Worm (Caenorhabditis elegans) whole organism, L4 larva: ENCODE results near the gene ceh-34.
A peak's percentile ranks its signal among the peaks of the same experiment; 100 is the strongest.

Experiments used
- D1046.2 ChIP-seq: fragments of 200-800 bp; sonication (Bioruptor generic); IDR thresholded peaks from 2 replicates; pipeline ENCODE4 v1.3.6; 2022; ENCODE audit warnings: missing genetic modification characterization, missing compliant biosample characterization
- F10B5.3 ChIP-seq: sonication (generic microtip); optimal IDR thresholded peaks from 2 replicates; lab custom pipeline; 2016; ENCODE audit warnings: mild to moderate bottlenecking, missing genetic modification characterization, missing compliant biosample characterization
- F37D6.2 ChIP-seq: sonication (generic microtip); optimal IDR thresholded peaks from 2 replicates; lab custom pipeline; 2016; ENCODE audit warnings: mild to moderate bottlenecking, missing genetic modification characterization, missing compliant biosample characterization
- F49E8.2 ChIP-seq: sonication (generic microtip); optimal IDR thresholded peaks from 2 replicates; lab custom pipeline; 2016; ENCODE audit warnings: missing compliant biosample characterization, mild to moderate bottlenecking, missing genetic modification characterization, borderline replicate concordance
- T20F7.1 ChIP-seq: fragments of 200-800 bp; sonication (Bioruptor generic); optimal IDR thresholded peaks from 2 replicates; lab custom pipeline; 2018; ENCODE audit warnings: mild to moderate bottlenecking, missing genetic modification characterization, missing compliant biosample characterization
- Y5F2A.4 ChIP-seq: fragments of 200-800 bp; sonication (Bioruptor generic); optimal IDR thresholded peaks from 2 replicates; lab custom pipeline; 2018; ENCODE audit warnings: mild to moderate bottlenecking, missing genetic modification characterization, missing compliant biosample characterization
- aha-1 ChIP-seq: fragments of 150-350 bp; peaks from one replicate; lab custom pipeline; 2014; ENCODE audit warnings: missing biosample characterization, missing genetic modification characterization
- ama-1 ChIP-seq: fragments of 150-350 bp; optimal IDR thresholded peaks from 2 replicates; lab custom pipeline; 2014; ENCODE audit warnings: inconsistent platforms, mixed read lengths
- arid-1 ChIP-seq: fragments of 200-800 bp; sonication (Bioruptor generic); conservative IDR thresholded peaks from 2 replicates; pipeline ENCODE4 v1.3.6; 2022; ENCODE audit warnings: missing genetic modification reagents, missing genetic modification characterization, missing compliant biosample characterization
- ceh-20 ChIP-seq: fragments of 200-800 bp; sonication (Bioruptor generic); IDR thresholded peaks from 2 replicates; pipeline ENCODE4 v1.3.6; 2022; ENCODE audit warnings: missing genetic modification reagents, missing genetic modification characterization, missing compliant biosample characterization
- ceh-82 ChIP-seq: sonication (generic microtip); optimal IDR thresholded peaks from 2 replicates; lab custom pipeline; 2017; ENCODE audit warnings: missing biosample characterization, missing genetic modification characterization
- cey-2 ChIP-seq: sonication (generic microtip); optimal IDR thresholded peaks from 3 replicates; lab custom pipeline; 2017; ENCODE audit warnings: missing genetic modification characterization, mild to moderate bottlenecking, missing compliant biosample characterization, antibody characterized with exemption, borderline replicate concordance; ENCODE audit not compliant: insufficient read depth
- daf-12 ChIP-seq: fragments of 150-350 bp; optimal IDR thresholded peaks from 2 replicates; lab custom pipeline; 2014; ENCODE audit warnings: missing biosample characterization, missing genetic modification reagents, missing genetic modification characterization
- daf-16 ChIP-seq, 3 experiments: sonication (generic microtip); optimal IDR thresholded peaks; 2 replicates each; lab custom pipeline; 2016 to 2017; ENCODE audit warnings: missing genetic modification characterization in 3 of 3, missing genetic modification reagents in 3 of 3, mild to moderate bottlenecking in 2 of 3, missing compliant biosample characterization in 2 of 3, missing biosample characterization in 1 of 3, moderate library complexity in 1 of 3
- daf-8 ChIP-seq: fragments of 200-800 bp; sonication (Bioruptor generic); IDR thresholded peaks from 2 replicates; pipeline ENCODE4 v1.3.6; 2022; ENCODE audit warnings: missing genetic modification characterization, missing compliant biosample characterization
- dmd-6 ChIP-seq: fragments of 200-800 bp; sonication (Bioruptor generic); IDR thresholded peaks from 2 replicates; pipeline ENCODE4 v1.3.6; 2022; ENCODE audit warnings: missing genetic modification reagents, missing genetic modification characterization, missing compliant biosample characterization
- dmd-9 ChIP-seq: fragments of 200-800 bp; sonication (Bioruptor generic); IDR thresholded peaks from 2 replicates; pipeline ENCODE4 v1.3.6; 2022; ENCODE audit warnings: missing genetic modification reagents, missing genetic modification characterization, missing compliant biosample characterization
- dpl-1 ChIP-seq: fragments of 150-350 bp; optimal IDR thresholded peaks from 2 replicates; lab custom pipeline; 2014; ENCODE audit warnings: missing biosample characterization, missing genetic modification reagents, missing genetic modification characterization
- duxl-1 ChIP-seq: sonication (generic microtip); optimal IDR thresholded peaks from 2 replicates; lab custom pipeline; 2016; ENCODE audit warnings: mild to moderate bottlenecking, missing genetic modification characterization, moderate library complexity, missing compliant biosample characterization; ENCODE audit not compliant: poor library complexity
- dve-1 ChIP-seq: sonication (generic microtip); optimal IDR thresholded peaks from 2 replicates; lab custom pipeline; 2017; ENCODE audit warnings: antibody characterized with exemption, mild to moderate bottlenecking, missing genetic modification characterization, missing compliant biosample characterization; ENCODE audit not compliant: insufficient read depth
- egl-43 ChIP-seq: fragments of 200-800 bp; sonication (Bioruptor generic); IDR thresholded peaks from 2 replicates; pipeline ENCODE4 v1.3.6; 2022; ENCODE audit warnings: missing genetic modification reagents, missing genetic modification characterization, missing compliant biosample characterization
- hlh-11 ChIP-seq: fragments of 200-800 bp; sonication (Bioruptor generic); optimal IDR thresholded peaks from 2 replicates; lab custom pipeline; 2018; ENCODE audit warnings: mild to moderate bottlenecking, missing genetic modification characterization, missing compliant biosample characterization
- hlh-30 ChIP-seq: sonication (generic microtip); optimal IDR thresholded peaks from 2 replicates; lab custom pipeline; 2017; ENCODE audit warnings: antibody characterized with exemption, mild to moderate bottlenecking, missing genetic modification characterization, missing compliant biosample characterization; ENCODE audit not compliant: insufficient read depth
- hmg-1.1 ChIP-seq: fragments of 200-800 bp; sonication (Bioruptor generic); IDR thresholded peaks from 2 replicates; pipeline ENCODE4 v1.3.6; 2022; ENCODE audit warnings: missing genetic modification reagents, missing genetic modification characterization, missing compliant biosample characterization
- lin-39 ChIP-seq: fragments of 150-350 bp; optimal IDR thresholded peaks from 2 replicates; lab custom pipeline; 2014; ENCODE audit warnings: missing biosample characterization, missing genetic modification reagents, missing genetic modification characterization
- lir-3 ChIP-seq: sonication (generic microtip); optimal IDR thresholded peaks from 2 replicates; lab custom pipeline; 2016; ENCODE audit warnings: mild to moderate bottlenecking, missing genetic modification characterization, missing compliant biosample characterization
- madf-5 ChIP-seq, 2 experiments: fragments of 200-800 bp; sonication (Bioruptor generic); IDR thresholded peaks; 2 replicates each; pipeline ENCODE4 v1.3.6; 2022; ENCODE audit warnings: missing compliant biosample characterization in 2 of 2, missing genetic modification characterization in 2 of 2
- mdl-1 ChIP-seq, 2 experiments: fragments of 150-350 bp in 1 of 2; sonication (generic microtip) in 1 of 2; optimal IDR thresholded peaks; 2 replicates each; lab custom pipeline; 2014 to 2017; ENCODE audit warnings: missing biosample characterization in 2 of 2, missing genetic modification characterization in 2 of 2
- mes-2 ChIP-seq: sonication (generic microtip); optimal IDR thresholded peaks from 2 replicates; lab custom pipeline; 2016; ENCODE audit warnings: missing genotype, mild to moderate bottlenecking, missing genetic modification characterization, missing compliant biosample characterization; ENCODE audit not compliant: poor library complexity, severe bottlenecking
- mxl-3 ChIP-seq: fragments of 200-800 bp; sonication (Bioruptor generic); optimal IDR thresholded peaks from 2 replicates; lab custom pipeline; 2018; ENCODE audit warnings: mild to moderate bottlenecking, missing genetic modification characterization, missing compliant biosample characterization
- nhr-102 ChIP-seq: sonication (generic microtip); optimal IDR thresholded peaks from 2 replicates; lab custom pipeline; 2016; ENCODE audit warnings: mild to moderate bottlenecking, missing genetic modification characterization, moderate library complexity, missing compliant biosample characterization
- nhr-11 ChIP-seq: fragments of 150-350 bp; optimal IDR thresholded peaks from 2 replicates; lab custom pipeline; 2014; ENCODE audit warnings: missing biosample characterization, missing genetic modification characterization
- nhr-111 ChIP-seq: fragments of 200-800 bp; sonication (Bioruptor generic); optimal IDR thresholded peaks from 2 replicates; lab custom pipeline; 2018; ENCODE audit warnings: mild to moderate bottlenecking, missing genetic modification characterization, missing compliant biosample characterization
- nhr-28 ChIP-seq: fragments of 150-350 bp; optimal IDR thresholded peaks from 2 replicates; lab custom pipeline; 2014; ENCODE audit warnings: missing biosample characterization, missing genetic modification characterization
- nhr-41 ChIP-seq: fragments of 200-800 bp; sonication (Bioruptor generic); IDR thresholded peaks from 2 replicates; pipeline ENCODE4 v1.3.6; 2022; ENCODE audit warnings: missing genetic modification reagents, missing genetic modification characterization, missing compliant biosample characterization
- nhr-48 ChIP-seq: sonication (generic microtip); optimal IDR thresholded peaks from 2 replicates; lab custom pipeline; 2016; ENCODE audit warnings: mild to moderate bottlenecking, missing genetic modification characterization, missing compliant biosample characterization
- nhr-6 ChIP-seq: fragments of 150-350 bp; optimal IDR thresholded peaks from 2 replicates; lab custom pipeline; 2014; ENCODE audit warnings: missing biosample characterization, missing genetic modification characterization
- nhr-76 ChIP-seq: fragments of 150-350 bp; optimal IDR thresholded peaks from 2 replicates; lab custom pipeline; 2014; ENCODE audit warnings: missing biosample characterization, missing genetic modification characterization
- php-3 ChIP-seq: fragments of 200-800 bp; sonication (Bioruptor generic); IDR thresholded peaks from 2 replicates; pipeline ENCODE4 v1.3.6; 2022; ENCODE audit warnings: missing genetic modification reagents, missing genetic modification characterization, missing compliant biosample characterization
- rbr-2 ChIP-seq: sonication (generic microtip); optimal IDR thresholded peaks from 2 replicates; lab custom pipeline; 2016; ENCODE audit warnings: missing genotype, missing genetic modification characterization, missing compliant biosample characterization
- tra-1 ChIP-seq: fragments of 200-800 bp; sonication (Bioruptor generic); IDR thresholded peaks from 2 replicates; pipeline ENCODE4 v1.3.6; 2022; ENCODE audit warnings: missing genetic modification reagents, missing genetic modification characterization, missing compliant biosample characterization
- unc-130 ChIP-seq: sonication (generic microtip); optimal IDR thresholded peaks from 2 replicates; lab custom pipeline; 2016; ENCODE audit warnings: missing genetic modification reagents, missing genetic modification characterization, missing compliant biosample characterization
- unc-62 ChIP-seq, 3 experiments: fragments of 150-350 bp in 1 of 3; sonication (generic microtip); optimal IDR thresholded peaks in 2 of 3; peaks in 1 of 3; 1 replicate in 1 of 3; 2 replicates in 2 of 3; lab custom pipeline; 2014 to 2017; ENCODE audit warnings: missing biosample characterization in 3 of 3, missing genetic modification characterization in 3 of 3, missing genetic modification reagents in 3 of 3, missing genotype in 1 of 3
- zip-2 ChIP-seq: fragments of 150-350 bp; optimal IDR thresholded peaks from 2 replicates; lab custom pipeline; 2014; ENCODE audit warnings: missing biosample characterization, missing genetic modification characterization

ceh-34 gene

ce11 chrV:5274974-5275373, 44.4 kb downstream of the ceh-34 start (continued):
- TF ChIP-seq zip-2 (no peak), T20F7.1 (GFP tag; lab: Kevin White, UChicago) (no peak), arid-1 (GFP tag; lab: Robert Waterston, UW) (no peak), duxl-1 (peak; percentile 30), hlh-30 (peak; percentile 61), F37D6.2 (peak; percentile 25), nhr-41 (no peak), ceh-20 (GFP tag; lab: Robert Waterston, UW) (no peak), mes-2 (tag; lab: Kevin White, UChicago) (peak; percentile 70), hmg-1.1 (GFP tag; lab: Robert Waterston, UW) (peak; percentile 35), lin-39 (tag; lab: Kevin White, UChicago) (no peak), F10B5.3 (tag; lab: Kevin White, UChicago) (no peak), nhr-76 (no peak), ceh-82 (no peak), nhr-102 (tag; lab: Kevin White, UChicago) (no peak)

ce11 chrV:5273770-5274169, 45.6 kb downstream of the ceh-34 start, which contains the start of gene natc-2:
TSS of gene natc-2 (plus strand) at chrV:5274070.
- no peak for TF ChIP-seq unc-130
- no peak for TF ChIP-seq arid-1 (GFP tag; lab: Robert Waterston, UW)
- TF ChIP-seq php-3 (GFP tag; lab: Robert Waterston, UW): no peak
- TF ChIP-seq hlh-30: no peak
- TF ChIP-seq dpl-1 (GFP tag; lab: Kevin White, UChicago): no peak
- no peak for TF ChIP-seq dmd-9 (GFP tag; lab: Robert Waterston, UW)
- TF ChIP-seq Y5F2A.4 (GFP tag; lab: Kevin White, UChicago): no peak
- TF ChIP-seq D1046.2: no peak
- no peak for TF ChIP-seq rbr-2 (tag; lab: Kevin White, UChicago)
- no peak for TF ChIP-seq nhr-76

ce11 chrV:5273241-5273640, 46.1 kb downstream of the ceh-34 start:
- no peak for TF ChIP-seq daf-16 (GFP tag; optimal IDR thresholded peaks at IDR 0.05; lab: Kevin White, UChicago)
- no peak for TF ChIP-seq daf-16 (tag; optimal IDR thresholded peaks at IDR 0.05; lab: Kevin White, UChicago)
- TF ChIP-seq lir-3 (tag; lab: Kevin White, UChicago): no peak
- no peak for TF ChIP-seq D1046.2
- TF ChIP-seq F49E8.2: no peak
- TF ChIP-seq madf-5 (GFP tag; IDR thresholded peaks at IDR 0.05; lab: Robert Waterston, UW): no peak
- TF ChIP-seq mdl-1 (tag; optimal IDR thresholded peaks at IDR 0.05; lab: Kevin White, UChicago): no peak
- TF ChIP-seq ceh-20 (GFP tag; lab: Robert Waterston, UW): no peak
- no peak for TF ChIP-seq zip-2
- TF ChIP-seq daf-8 (GFP tag; lab: Robert Waterston, UW): no peak
- no peak for TF ChIP-seq nhr-111
- TF ChIP-seq cey-2 (tag; lab: Kevin White, UChicago): no peak
- peak; percentile 31 for TF ChIP-seq dve-1 (tag; lab: Kevin White, UChicago)
- TF ChIP-seq F37D6.2: no peak
- peak in 1 of 2 experiments; percentile 44 for TF ChIP-seq unc-62 (GFP tag; optimal IDR thresholded peaks at IDR 0.05 in 1 of 2; lab: Kevin White, UChicago)
- no peak for TF ChIP-seq unc-62 (tag; optimal IDR thresholded peaks at IDR 0.05; lab: Kevin White, UChicago)

ce11 chrV:5272619-5273074, 46.7 kb downstream of the ceh-34 start:
- no peak for TF ChIP-seq ama-1 (lab: Kevin White, UChicago)
- TF ChIP-seq tra-1: no peak
- peak; percentile 48 for TF ChIP-seq nhr-28 (tag; lab: Kevin White, UChicago)
- no peak for TF ChIP-seq F37D6.2
- 0 out of 2 replicates have a peak, but pooled peaks have one; percentile 17 for TF ChIP-seq hmg-1.1 (GFP tag; lab: Robert Waterston, UW)
- no peak for TF ChIP-seq ceh-82
- peak; percentile 17 for TF ChIP-seq nhr-102 (tag; lab: Kevin White, UChicago)
- TF ChIP-seq nhr-48: peak; percentile 60
- peak; percentile 39 for TF ChIP-seq aha-1
- TF ChIP-seq dmd-6 (GFP tag; lab: Robert Waterston, UW): peak; percentile 46; the same call in 1 of the 2 replicates
- peak; percentile 15; the same call in 1 of the 2 replicates for TF ChIP-seq egl-43
- no peak for TF ChIP-seq nhr-6 (tag; lab: Kevin White, UChicago)
- TF ChIP-seq nhr-11 (tag; lab: Kevin White, UChicago): no peak
- no peak for TF ChIP-seq daf-16 (GFP tag; optimal IDR thresholded peaks at IDR 0.05; lab: Kevin White, UChicago)
- TF ChIP-seq daf-16 (tag; optimal IDR thresholded peaks at IDR 0.05; lab: Kevin White, UChicago): peak; percentile 52
- TF ChIP-seq mxl-3 (GFP tag; lab: Kevin White, UChicago): peak; percentile 81
- TF ChIP-seq hlh-11 (tag; lab: Kevin White, UChicago): peak; percentile 70
- no peak for TF ChIP-seq daf-12 (tag; lab: Kevin White, UChicago)
- peak; percentile 15 for TF ChIP-seq hlh-30
